Worm (Caenorhabditis elegans) whole organism, L2 larva: ENCODE data around the gene agt-2.
A peak's percentile ranks its signal among the peaks of the same experiment; 100 is the strongest.

Experiments used
- C34F6.9 ChIP-seq: fragments of 150-350 bp; optimal IDR thresholded peaks from 2 replicates; lab custom pipeline; 2014; ENCODE audit warnings: missing biosample characterization, missing genetic modification characterization
- F13H6.1 ChIP-seq: sonication (generic microtip); optimal IDR thresholded peaks from 2 replicates; lab custom pipeline; 2016; ENCODE audit warnings: missing genetic modification characterization, missing compliant biosample characterization
- Y55F3AM.14 ChIP-seq: fragments of 200-800 bp; sonication (Bioruptor generic); optimal IDR thresholded peaks from 2 replicates; lab custom pipeline; 2018; ENCODE audit warnings: mild to moderate bottlenecking, missing genetic modification characterization, missing compliant biosample characterization
- ZK546.5 ChIP-seq: sonication (generic microtip); optimal IDR thresholded peaks from 2 replicates; lab custom pipeline; 2017; ENCODE audit warnings: missing biosample characterization, missing genetic modification characterization
- alr-1 ChIP-seq: fragments of 150-350 bp; optimal IDR thresholded peaks from 2 replicates; lab custom pipeline; 2014; ENCODE audit warnings: missing biosample characterization, missing genetic modification characterization
- aly-2 ChIP-seq: fragments of 150-350 bp; optimal IDR thresholded peaks from 2 replicates; lab custom pipeline; 2014; ENCODE audit warnings: missing biosample characterization, missing genetic modification characterization
- ama-1 ChIP-seq: fragments of 150-350 bp; optimal IDR thresholded peaks from 2 replicates; lab custom pipeline; 2018; ENCODE audit warnings: inconsistent platforms
- blmp-1 ChIP-seq: sonication (generic microtip); optimal IDR thresholded peaks from 2 replicates; lab custom pipeline; 2017; ENCODE audit warnings: missing genetic modification characterization, mild to moderate bottlenecking, missing compliant biosample characterization, antibody characterized with exemption, moderate library complexity; ENCODE audit not compliant: insufficient read depth
- ceh-82 ChIP-seq: fragments of 150-350 bp; optimal IDR thresholded peaks from 2 replicates; lab custom pipeline; 2014; ENCODE audit warnings: missing biosample characterization, missing genetic modification characterization
- crh-2 ChIP-seq: sonication (generic microtip); optimal IDR thresholded peaks from 2 replicates; lab custom pipeline; 2017; ENCODE audit warnings: missing biosample characterization, missing genetic modification characterization
- dmd-4 ChIP-seq: sonication (generic microtip); optimal IDR thresholded peaks from 2 replicates; lab custom pipeline; 2017; ENCODE audit warnings: missing biosample characterization, missing genetic modification characterization
- fos-1 ChIP-seq: fragments of 150-350 bp; optimal IDR thresholded peaks from 2 replicates; lab custom pipeline; 2014; ENCODE audit warnings: missing biosample characterization, missing genetic modification characterization
- lin-11 ChIP-seq: fragments of 150-350 bp; sonication (generic microtip); optimal IDR thresholded peaks from 2 replicates; lab custom pipeline; 2014; ENCODE audit warnings: missing biosample characterization, missing genetic modification characterization, inconsistent platforms, mixed read lengths
- lin-13 ChIP-seq: fragments of 150-350 bp; optimal IDR thresholded peaks from 2 replicates; lab custom pipeline; 2014; ENCODE audit warnings: missing biosample characterization, missing genetic modification reagents, missing genetic modification characterization
- lin-39 ChIP-seq: fragments of 150-350 bp; optimal IDR thresholded peaks from 2 replicates; lab custom pipeline; 2014; ENCODE audit warnings: missing biosample characterization, missing genetic modification reagents, missing genetic modification characterization
- lsy-2 ChIP-seq, 2 experiments: fragments of 150-350 bp in 1 of 2; sonication (generic microtip) in 1 of 2; optimal IDR thresholded peaks; 2 replicates each; lab custom pipeline; 2014 to 2017; ENCODE audit warnings: missing biosample characterization in 2 of 2, missing genetic modification characterization in 2 of 2
- mab-5 ChIP-seq: fragments of 150-350 bp; optimal IDR thresholded peaks from 2 replicates; lab custom pipeline; 2014; ENCODE audit warnings: missing biosample characterization, missing genetic modification characterization
- mbf-1 ChIP-seq: sonication (generic microtip); optimal IDR thresholded peaks from 2 replicates; lab custom pipeline; 2017; ENCODE audit warnings: missing biosample characterization, missing genetic modification characterization
- mdl-1 ChIP-seq, 2 experiments: fragments of 150-350 bp in 1 of 2; sonication (generic microtip) in 1 of 2; optimal IDR thresholded peaks; 2 replicates each; lab custom pipeline; 2017; ENCODE audit warnings: missing biosample characterization in 2 of 2, missing genetic modification characterization in 2 of 2
- nhr-10 ChIP-seq: sonication (generic microtip); optimal IDR thresholded peaks from 2 replicates; lab custom pipeline; 2017; ENCODE audit warnings: missing biosample characterization, missing genetic modification characterization
- nhr-11 ChIP-seq: fragments of 150-350 bp; optimal IDR thresholded peaks from 2 replicates; lab custom pipeline; 2014; ENCODE audit warnings: missing biosample characterization, missing genetic modification characterization
- nhr-12 ChIP-seq: fragments of 150-350 bp; optimal IDR thresholded peaks from 2 replicates; lab custom pipeline; 2014; ENCODE audit warnings: missing biosample characterization, missing genetic modification characterization
- nhr-129 ChIP-seq: fragments of 150-350 bp; optimal IDR thresholded peaks from 2 replicates; lab custom pipeline; 2014; ENCODE audit warnings: missing biosample characterization, missing genetic modification characterization
- nhr-21 ChIP-seq: fragments of 150-350 bp; optimal IDR thresholded peaks from 2 replicates; lab custom pipeline; 2014; ENCODE audit warnings: missing biosample characterization, missing genetic modification characterization
- nhr-23 ChIP-seq: fragments of 150-350 bp; optimal IDR thresholded peaks from 2 replicates; lab custom pipeline; 2014; ENCODE audit warnings: missing biosample characterization, missing genetic modification reagents, missing genetic modification characterization
- nhr-6 ChIP-seq: fragments of 150-350 bp; optimal IDR thresholded peaks from 2 replicates; lab custom pipeline; 2014; ENCODE audit warnings: missing biosample characterization, missing genetic modification characterization
- nhr-77 ChIP-seq: fragments of 150-350 bp; optimal IDR thresholded peaks from 2 replicates; lab custom pipeline; 2014; ENCODE audit warnings: missing biosample characterization, missing genetic modification characterization
- sem-4 ChIP-seq: fragments of 150-350 bp; optimal IDR thresholded peaks from 2 replicates; lab custom pipeline; 2014; ENCODE audit warnings: missing biosample characterization, missing genetic modification reagents, missing genetic modification characterization
- sma-9 ChIP-seq, 2 experiments: fragments of 150-350 bp in 1 of 2; sonication (generic microtip) in 1 of 2; optimal IDR thresholded peaks; 2 replicates each; lab custom pipeline; 2014 to 2016; ENCODE audit warnings: missing genetic modification characterization in 2 of 2, mild to moderate bottlenecking in 1 of 2, missing biosample characterization in 1 of 2, missing compliant biosample characterization in 1 of 2, missing genetic modification reagents in 1 of 2, moderate library complexity in 1 of 2
- snpc-4 ChIP-seq: fragments of 150-350 bp; optimal IDR thresholded peaks from 2 replicates; lab custom pipeline; 2014; ENCODE audit warnings: missing biosample characterization, missing genetic modification characterization
- unc-39 ChIP-seq: fragments of 150-350 bp; optimal IDR thresholded peaks from 2 replicates; lab custom pipeline; 2014; ENCODE audit warnings: missing biosample characterization, missing genetic modification characterization
- unc-55 ChIP-seq: fragments of 150-350 bp; sonication (generic microtip); optimal IDR thresholded peaks from 3 replicates; lab custom pipeline; 2014; ENCODE audit warnings: missing biosample characterization, missing genetic modification reagents, missing genetic modification characterization
- unc-62 ChIP-seq: fragments of 150-350 bp; optimal IDR thresholded peaks from 2 replicates; lab custom pipeline; 2014; ENCODE audit warnings: missing biosample characterization, missing genetic modification reagents, missing genetic modification characterization
- zag-1 ChIP-seq: fragments of 150-350 bp; optimal IDR thresholded peaks from 2 replicates; lab custom pipeline; 2014; ENCODE audit warnings: missing biosample characterization, missing genetic modification characterization
- ztf-1 ChIP-seq: fragments of 200-800 bp; sonication (Bioruptor generic); conservative IDR thresholded peaks from 2 replicates; pipeline ENCODE4 v1.3.6; 2022; ENCODE audit warnings: missing genetic modification characterization, missing compliant biosample characterization
- ztf-4 ChIP-seq: fragments of 150-350 bp; optimal IDR thresholded peaks from 2 replicates; lab custom pipeline; 2014; ENCODE audit warnings: missing biosample characterization, missing genetic modification characterization

agt-2 gene

DNA sequence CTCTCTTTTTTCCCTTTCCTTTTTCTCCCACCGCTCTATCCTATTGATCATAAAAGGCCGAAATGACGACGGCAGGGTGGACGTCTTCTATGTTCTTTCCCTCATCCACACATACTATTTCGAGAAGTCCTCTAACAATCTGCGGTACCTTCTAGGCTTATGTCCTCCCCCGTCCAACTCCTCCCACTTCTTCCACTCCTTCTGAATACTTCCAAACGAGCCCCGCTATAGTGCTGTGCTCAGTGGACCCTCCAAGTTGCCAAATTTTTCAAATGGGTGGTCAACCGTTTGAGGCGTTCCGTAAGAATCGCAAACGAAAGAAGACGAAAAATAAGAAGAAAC is 37.6 kb downstream of the agt-2 start:
- TF ChIP-seq lin-11 (tag; lab: Kevin White, UChicago) = peak; percentile 77
- no peak for TF ChIP-seq ceh-82 (tag; lab: Kevin White, UChicago)
- peak; percentile 19 for TF ChIP-seq Y55F3AM.14 (GFP tag; lab: Kevin White, UChicago)
- peak; percentile 61 for TF ChIP-seq zag-1
- peak; percentile 73 for TF ChIP-seq sma-9 (GFP tag; optimal IDR thresholded peaks at IDR 0.05; lab: Kevin White, UChicago)
- TF ChIP-seq sma-9 (tag; optimal IDR thresholded peaks at IDR 0.05; lab: Kevin White, UChicago) = no peak
- TF ChIP-seq blmp-1 (tag; lab: Kevin White, UChicago) = peak; percentile 64
- no peak for TF ChIP-seq nhr-11 (tag; lab: Kevin White, UChicago)
- TF ChIP-seq sem-4 = peak; percentile 49
- TF ChIP-seq nhr-6 = peak; percentile 1
- peak; percentile 79 for TF ChIP-seq nhr-129 (tag; lab: Kevin White, UChicago)
- no peak for TF ChIP-seq mdl-1 (tag; optimal IDR thresholded peaks at IDR 0.05; lab: Kevin White, UChicago)
- no peak for TF ChIP-seq mbf-1
- TF ChIP-seq unc-55 = peak; percentile 84
- TF ChIP-seq F13H6.1 (tag; lab: Kevin White, UChicago) = peak; percentile 79
- peak in 1 of 2 experiments; percentile 60 for TF ChIP-seq lsy-2 (tag; optimal IDR thresholded peaks at IDR 0.05; lab: Kevin White, UChicago)
- TF ChIP-seq fos-1 (tag; lab: Kevin White, UChicago) = peak; percentile 92
- peak; percentile 42 for TF ChIP-seq mab-5 (tag; lab: Kevin White, UChicago)
- peak; percentile 78 for TF ChIP-seq C34F6.9 (tag; lab: Kevin White, UChicago)
- no peak for TF ChIP-seq unc-39
- peak; percentile 16 for TF ChIP-seq ama-1

DNA sequence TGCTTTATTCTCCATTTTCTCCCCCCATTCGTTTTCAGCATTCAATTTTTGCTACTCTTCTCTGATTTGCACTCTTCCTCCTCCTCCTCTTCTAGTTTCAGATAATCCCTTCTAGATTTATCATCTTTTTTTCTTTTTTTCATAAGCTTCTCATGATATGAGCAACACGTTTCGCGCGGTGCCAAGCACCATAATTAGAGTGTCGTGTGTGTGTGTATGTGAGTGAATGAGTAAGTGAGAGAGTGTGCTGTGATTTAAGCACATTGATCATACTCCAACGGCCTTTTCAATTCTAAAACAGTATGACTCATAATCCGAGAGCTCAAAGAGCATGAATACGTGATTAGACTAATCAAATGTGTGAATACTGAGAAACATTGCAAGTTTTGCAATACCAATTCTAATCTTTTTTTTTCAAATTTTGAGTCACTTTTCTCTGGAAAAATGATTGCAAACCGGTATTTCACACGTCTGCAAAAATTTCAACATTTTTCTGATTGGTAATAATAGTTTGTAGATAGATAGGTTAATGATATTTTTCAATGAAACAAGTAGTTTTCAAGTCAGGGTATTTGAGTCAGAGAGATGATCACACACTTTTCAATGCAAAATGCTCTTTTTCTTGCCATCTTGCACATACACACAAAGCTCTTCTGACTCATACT is 38.1 kb downstream of the agt-2 start:
- TF ChIP-seq crh-2 (tag; lab: Kevin White, UChicago) = peak; percentile 60
- no peak for TF ChIP-seq lin-39
- TF ChIP-seq aly-2 (tag; lab: Kevin White, UChicago) = no peak
- TF ChIP-seq ceh-82 (tag; lab: Kevin White, UChicago) = no peak
- peak; percentile 64 for TF ChIP-seq nhr-21
- TF ChIP-seq ama-1 = no peak
- TF ChIP-seq blmp-1 (tag; lab: Kevin White, UChicago) = no peak
- TF ChIP-seq unc-55 = peak; percentile 64
- peak; percentile 41 for TF ChIP-seq fos-1 (tag; lab: Kevin White, UChicago)
- TF ChIP-seq mab-5 (tag; lab: Kevin White, UChicago) = peak; percentile 13
- TF ChIP-seq sma-9 (GFP tag; optimal IDR thresholded peaks at IDR 0.05; lab: Kevin White, UChicago) = peak; percentile 27
- no peak for TF ChIP-seq sma-9 (tag; optimal IDR thresholded peaks at IDR 0.05; lab: Kevin White, UChicago)

DNA sequence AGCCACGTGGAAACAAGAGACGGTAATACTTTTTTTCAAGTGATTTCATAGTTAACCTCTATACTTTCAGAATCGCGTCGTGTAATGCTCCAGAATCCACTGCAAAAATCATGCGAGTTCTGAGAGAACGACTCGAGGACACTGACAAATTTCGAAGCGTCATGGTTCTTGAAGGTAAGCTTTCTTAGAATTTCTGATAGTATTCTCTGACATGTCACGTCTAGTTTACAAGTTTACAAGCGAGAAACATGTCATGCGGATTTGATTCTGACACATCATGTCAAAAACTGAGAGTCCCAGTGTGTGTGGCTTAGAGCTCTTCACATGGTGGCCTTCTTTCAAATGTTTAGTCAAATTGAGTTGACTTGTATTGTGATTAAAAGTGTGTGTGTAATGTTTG is 39.0 kb downstream of the agt-2 start:
- TF ChIP-seq lsy-2 (tag; optimal IDR thresholded peaks at IDR 0.05; lab: Kevin White, UChicago) = peak in 1 of 2 experiments; percentile 12
- no peak for TF ChIP-seq nhr-6
- TF ChIP-seq C34F6.9 (tag; lab: Kevin White, UChicago) = peak; percentile 15
- no peak for TF ChIP-seq ztf-1 (GFP tag; lab: Robert Waterston, UW)
- no peak for TF ChIP-seq ZK546.5 (tag; lab: Kevin White, UChicago)
- no peak for TF ChIP-seq mbf-1
- no peak for TF ChIP-seq nhr-77 (tag; lab: Kevin White, UChicago)
- peak; percentile 2 for TF ChIP-seq lin-13 (GFP tag; lab: Kevin White, UChicago)
- no peak for TF ChIP-seq ama-1
- TF ChIP-seq nhr-10 (tag; lab: Kevin White, UChicago) = no peak
- TF ChIP-seq F13H6.1 (tag; lab: Kevin White, UChicago) = no peak
- no peak for TF ChIP-seq alr-1 (tag; lab: Kevin White, UChicago)
- TF ChIP-seq nhr-12 (tag; lab: Kevin White, UChicago) = no peak
- TF ChIP-seq Y55F3AM.14 (GFP tag; lab: Kevin White, UChicago) = no peak
- TF ChIP-seq ztf-4 = no peak
- no peak for TF ChIP-seq zag-1
- no peak for TF ChIP-seq dmd-4 (tag; lab: Kevin White, UChicago)
- peak; percentile 31 for TF ChIP-seq nhr-21
- TF ChIP-seq nhr-129 (tag; lab: Kevin White, UChicago) = peak; percentile 56

DNA sequence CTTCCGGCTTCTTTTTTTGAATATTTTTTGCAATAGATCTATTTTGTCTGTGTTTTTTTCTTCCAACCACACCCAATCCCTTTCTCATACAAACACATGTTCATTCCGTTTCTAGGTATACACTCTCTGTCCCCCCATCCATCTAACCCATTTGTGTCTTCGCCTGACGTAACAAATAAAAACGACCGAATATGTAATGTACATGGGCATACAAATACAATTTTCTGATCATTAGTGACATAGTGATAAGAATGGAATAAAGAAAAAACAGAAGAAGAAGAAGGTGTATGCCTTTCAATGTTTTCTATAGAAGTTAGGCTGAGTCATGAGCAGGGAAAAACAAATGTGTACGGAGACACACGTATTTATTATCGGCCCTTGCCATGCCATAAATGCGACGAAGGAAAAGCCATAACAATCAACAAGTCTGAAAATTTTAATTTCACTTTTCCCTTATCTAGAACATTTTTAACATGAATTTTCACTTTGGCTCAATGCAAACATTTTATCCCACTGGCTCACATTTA is 39.8 kb downstream of the agt-2 start:
- TF ChIP-seq snpc-4 (no peak), lin-39 (no peak), sma-9 (GFP tag; optimal IDR thresholded peaks at IDR 0.05; lab: Kevin White, UChicago) (peak; percentile 6), sma-9 (tag; optimal IDR thresholded peaks at IDR 0.05; lab: Kevin White, UChicago) (no peak), blmp-1 (tag; lab: Kevin White, UChicago) (no peak), ztf-1 (GFP tag; lab: Robert Waterston, UW) (no peak), fos-1 (tag; lab: Kevin White, UChicago) (peak; percentile 53), nhr-23 (no peak), unc-62 (GFP tag; lab: Kevin White, UChicago) (no peak), C34F6.9 (tag; lab: Kevin White, UChicago) (no peak), nhr-10 (tag; lab: Kevin White, UChicago) (no peak), mbf-1 (no peak), unc-39 (no peak), nhr-21 (peak; percentile 19), sem-4 (no peak), nhr-12 (tag; lab: Kevin White, UChicago) (no peak)
